Fruit fly (Drosophila melanogaster): ENCODE results near the gene Fatp1.

- TF ChIP-seq ttk (optimal IDR thresholded peaks at IDR 0.05) (no peak), Sin3A (optimal IDR thresholded peaks at IDR 0.05) (no peak), h (optimal IDR thresholded peaks at IDR 0.05) (no peak), psq (optimal IDR thresholded peaks at IDR 0.05) (no peak), Myc (optimal IDR thresholded peaks at IDR 0.05) (no peak)
These were observed 37.2 kb downstream of the Fatp1 start for dm6 chr2L:10479859-10480258.
